Worm (Caenorhabditis elegans): ENCODE measurements around the gene F07H5.7.

F07H5.7 gene

ce11 chrII:8814231-8814630 is 20.3 kb upstream of the F07H5.7 start:
- TF ChIP-seq dao-5 (tag; optimal IDR thresholded peaks at IDR 0.05), result no peak
- no peak for TF ChIP-seq W03F9.2 (tag; optimal IDR thresholded peaks at IDR 0.05)
- no peak for TF ChIP-seq him-1 (tag; optimal IDR thresholded peaks at IDR 0.05)

- TF ChIP-seq W03F9.2 (tag; optimal IDR thresholded peaks at IDR 0.05) (no peak), dao-5 (tag; optimal IDR thresholded peaks at IDR 0.05) (no peak), him-1 (tag; optimal IDR thresholded peaks at IDR 0.05) (no peak)
Observed at ce11 chrII:8813659-8814058, 19.7 kb upstream of the F07H5.7 start.

ce11 chrII:8812346-8812745 is 18.4 kb upstream of the F07H5.7 start:
- no peak for TF ChIP-seq him-1 (tag; optimal IDR thresholded peaks at IDR 0.05)
- TF ChIP-seq W03F9.2 (tag; optimal IDR thresholded peaks at IDR 0.05), result no peak
- no peak for TF ChIP-seq dao-5 (tag; optimal IDR thresholded peaks at IDR 0.05)

ce11 chrII:8811825-8812224 is 17.9 kb upstream of the F07H5.7 start:
- TF ChIP-seq W03F9.2 (tag; optimal IDR thresholded peaks at IDR 0.05) (no peak), him-1 (tag; optimal IDR thresholded peaks at IDR 0.05) (no peak), dao-5 (tag; optimal IDR thresholded peaks at IDR 0.05) (no peak)

- TF ChIP-seq dao-5 (tag; optimal IDR thresholded peaks at IDR 0.05), result no peak
- peak; percentile 60 for TF ChIP-seq W03F9.2 (tag; optimal IDR thresholded peaks at IDR 0.05)
- TF ChIP-seq him-1 (tag; optimal IDR thresholded peaks at IDR 0.05), result no peak
Observed at ce11 chrII:8810679-8811413, 16.9 kb upstream of the F07H5.7 start, which contains the start of the genes F46C5.9 and rer-1. TSS of gene F46C5.9 (minus strand) at chrII:8810729. TSS of gene rer-1 (plus strand) at chrII:8811370.

- TF ChIP-seq W03F9.2 (tag; optimal IDR thresholded peaks at IDR 0.05) (no peak), dao-5 (tag; optimal IDR thresholded peaks at IDR 0.05) (no peak), him-1 (tag; optimal IDR thresholded peaks at IDR 0.05) (no peak)
Observed at ce11 chrII:8808482-8808881, 14.5 kb upstream of the F07H5.7 start, which contains the start of gene F07H5.10. TSS of gene F07H5.10 (minus strand) at chrII:8808582.

- no peak for TF ChIP-seq him-1 (tag; optimal IDR thresholded peaks at IDR 0.05)
- TF ChIP-seq W03F9.2 (tag; optimal IDR thresholded peaks at IDR 0.05), result no peak
- TF ChIP-seq dao-5 (tag; optimal IDR thresholded peaks at IDR 0.05), result no peak
Observed at ce11 chrII:8806921-8807320, 12.9 kb upstream of the F07H5.7 start, which contains the start of gene pho-13. TSS of gene pho-13 (minus strand) at chrII:8807021.

- TF ChIP-seq him-1 (tag; optimal IDR thresholded peaks at IDR 0.05) (no peak), W03F9.2 (tag; optimal IDR thresholded peaks at IDR 0.05) (no peak), dao-5 (tag; optimal IDR thresholded peaks at IDR 0.05) (no peak)
Observed at ce11 chrII:8800830-8801229, 6.9 kb upstream of the F07H5.7 start, which contains the start of gene appg-2. TSS of gene appg-2 (plus strand) at chrII:8801130.

ce11 chrII:8799725-8800124 is 5.8 kb upstream of the F07H5.7 start:
- no peak for TF ChIP-seq him-1 (tag; optimal IDR thresholded peaks at IDR 0.05)
- TF ChIP-seq W03F9.2 (tag; optimal IDR thresholded peaks at IDR 0.05), result no peak

ce11 chrII:8796391-8796790 is 2.4 kb upstream of the F07H5.7 start:
- peak; percentile 6 for TF ChIP-seq W03F9.2 (tag; optimal IDR thresholded peaks at IDR 0.05)
- peak; percentile 90 for TF ChIP-seq him-1 (tag; optimal IDR thresholded peaks at IDR 0.05)
- TF ChIP-seq dao-5 (tag; optimal IDR thresholded peaks at IDR 0.05), result no peak

- no peak for TF ChIP-seq W03F9.2 (tag; optimal IDR thresholded peaks at IDR 0.05)
- TF ChIP-seq him-1 (tag; optimal IDR thresholded peaks at IDR 0.05), result no peak
- TF ChIP-seq dao-5 (tag; optimal IDR thresholded peaks at IDR 0.05), result no peak
Observed at ce11 chrII:8795227-8795626, 1.3 kb upstream of the F07H5.7 start.

ce11 chrII:8792640-8793039 is 1.3 kb downstream of the F07H5.7 start, which contains the start of gene idpa-2:
TSS of gene idpa-2 (minus strand) at chrII:8792740.
- no peak for TF ChIP-seq W03F9.2 (tag; optimal IDR thresholded peaks at IDR 0.05)
- no peak for TF ChIP-seq dao-5 (tag; optimal IDR thresholded peaks at IDR 0.05)
- no peak for TF ChIP-seq him-1 (tag; optimal IDR thresholded peaks at IDR 0.05)

ce11 chrII:8789828-8790558 is 4.0 kb downstream of the F07H5.7 start, which contains the start of gene F07H5.13:
TSS of gene F07H5.13 (plus strand) at chrII:8790557.
- TF ChIP-seq W03F9.2 (tag; optimal IDR thresholded peaks at IDR 0.05), result peak; percentile 53
- no peak for TF ChIP-seq him-1 (tag; optimal IDR thresholded peaks at IDR 0.05)

ce11 chrII:8788752-8789151 is 5.2 kb downstream of the F07H5.7 start:
- TF ChIP-seq W03F9.2 (tag; optimal IDR thresholded peaks at IDR 0.05) (no peak), him-1 (tag; optimal IDR thresholded peaks at IDR 0.05) (no peak), dao-5 (tag; optimal IDR thresholded peaks at IDR 0.05) (no peak)

Measured in whole organism, L4/young adult.